Fruit fly (Drosophila melanogaster) whole organism, embryonic: Measurements from ENCODE around the gene dunk.
A peak's percentile ranks its signal among the peaks of the same experiment; 100 is the strongest.

Experiments used
- Abd-B ChIP-seq: fragments of 200-800 bp; sonication (Bioruptor generic); optimal IDR thresholded peaks from 2 replicates; lab custom pipeline; 2018; ENCODE audit warnings: missing biosample characterization, mild to moderate bottlenecking, missing genetic modification characterization, moderate library complexity
- BEAF-32 ChIP-seq: fragments of 200-800 bp; sonication (Bioruptor generic); optimal IDR thresholded peaks from 3 replicates; lab custom pipeline; 2017; ENCODE audit warnings: missing biosample characterization, missing genetic modification characterization, mild to moderate bottlenecking, moderate library complexity, missing genetic modification reagents
- Bgb ChIP-seq: fragments of 200-800 bp; sonication (Bioruptor generic); IDR thresholded peaks from 2 replicates; pipeline ENCODE4 v1.3.6; 2022; ENCODE audit warnings: missing biosample characterization, missing genetic modification characterization; ENCODE audit not compliant: partially characterized antibody
- C15 ChIP-seq: fragments of 200-800 bp; sonication (Bioruptor generic); IDR thresholded peaks from 3 replicates; pipeline ENCODE4 v1.3.6; 2022; ENCODE audit warnings: missing biosample characterization, missing genetic modification characterization
- CG10462 ChIP-seq: fragments of 200-800 bp; sonication (Bioruptor generic); optimal IDR thresholded peaks from 2 replicates; lab custom pipeline; 2016; ENCODE audit warnings: missing biosample characterization, missing genetic modification characterization
- CG11504 ChIP-seq: fragments of 200-800 bp; sonication (Bioruptor generic); optimal IDR thresholded peaks from 3 replicates; lab custom pipeline; 2019; ENCODE audit warnings: missing biosample characterization, mild to moderate bottlenecking, missing genetic modification characterization, moderate library complexity
- CG13424 ChIP-seq: fragments of 200-800 bp; sonication (Bioruptor generic); optimal IDR thresholded peaks from 2 replicates; lab custom pipeline; 2019; ENCODE audit warnings: missing biosample characterization, mild to moderate bottlenecking, missing genetic modification characterization, moderate library complexity
- CG14050 ChIP-seq: fragments of 200-800 bp; sonication (Bioruptor generic); IDR thresholded peaks from 3 replicates; pipeline ENCODE4 v1.3.6; 2022; ENCODE audit warnings: missing biosample characterization, missing genetic modification characterization
- CG14860 ChIP-seq: fragments of 200-800 bp; sonication (Bioruptor generic); IDR thresholded peaks from 3 replicates; pipeline ENCODE4 v1.3.6; 2022; ENCODE audit warnings: missing biosample characterization, missing genetic modification characterization; ENCODE audit not compliant: partially characterized antibody
- CG2875 ChIP-seq: fragments of 200-800 bp; sonication (Bioruptor generic); optimal IDR thresholded peaks from 2 replicates; lab custom pipeline; 2017; ENCODE audit warnings: missing biosample characterization, mild to moderate bottlenecking, missing genetic modification characterization, missing genetic modification reagents
- CG3407 ChIP-seq: fragments of 200-800 bp; sonication (Bioruptor generic); optimal IDR thresholded peaks from 2 replicates; lab custom pipeline; 2018; ENCODE audit warnings: missing biosample characterization, mild to moderate bottlenecking, missing genetic modification characterization
- CG34376 ChIP-seq: fragments of 200-800 bp; sonication (Bioruptor generic); optimal IDR thresholded peaks from 2 replicates; lab custom pipeline; 2018; ENCODE audit warnings: missing biosample characterization, mild to moderate bottlenecking, missing genetic modification characterization
- CG42726 ChIP-seq: fragments of 200-800 bp; sonication (Bioruptor generic); IDR thresholded peaks from 2 replicates; pipeline ENCODE4 v1.3.6; 2022; ENCODE audit warnings: missing biosample characterization, missing genetic modification characterization; ENCODE audit not compliant: partially characterized antibody
- CG4617 ChIP-seq: fragments of 200-800 bp; sonication (Bioruptor generic); optimal IDR thresholded peaks from 3 replicates; lab custom pipeline; 2016; ENCODE audit warnings: missing biosample characterization, missing genetic modification characterization, borderline replicate concordance
- CG5953 ChIP-seq: fragments of 200-800 bp; sonication (Bioruptor generic); IDR thresholded peaks from 2 replicates; pipeline ENCODE4 v1.3.6; 2022; ENCODE audit warnings: missing biosample characterization, missing genetic modification characterization
- CG6254 ChIP-seq: fragments of 200-800 bp; sonication (Bioruptor generic); optimal IDR thresholded peaks from 3 replicates; lab custom pipeline; 2017; ENCODE audit warnings: mild to moderate bottlenecking, missing biosample characterization, missing genetic modification reagents, missing genetic modification characterization
- Dll ChIP-seq: fragments of 200-800 bp; sonication (Bioruptor generic); IDR thresholded peaks from 4 replicates; pipeline ENCODE4 v1.3.6; 2022; ENCODE audit warnings: missing biosample characterization, missing genetic modification characterization; ENCODE audit not compliant: partially characterized antibody
- Doc3 ChIP-seq: fragments of 200-800 bp; sonication (Bioruptor generic); IDR thresholded peaks from 3 replicates; pipeline ENCODE4 v1.3.6; 2022; ENCODE audit warnings: missing biosample characterization, missing genetic modification characterization; ENCODE audit not compliant: partially characterized antibody
- Drgx ChIP-seq: fragments of 200-800 bp; sonication (Bioruptor generic); IDR thresholded peaks from 2 replicates; pipeline ENCODE4 v1.3.6; 2022; ENCODE audit warnings: missing biosample characterization, missing genetic modification characterization
- Fer2 ChIP-seq: fragments of 200-800 bp; sonication (Bioruptor generic); optimal IDR thresholded peaks from 2 replicates; lab custom pipeline; 2018; ENCODE audit warnings: missing biosample characterization, mild to moderate bottlenecking, missing genetic modification characterization, moderate library complexity
- H2.0 ChIP-seq: fragments of 200-800 bp; sonication (Bioruptor generic); IDR thresholded peaks from 2 replicates; pipeline ENCODE4 v1.3.6; 2022; ENCODE audit warnings: missing biosample characterization, missing genetic modification characterization
- HLH4C ChIP-seq: fragments of 200-800 bp; sonication (Bioruptor generic); IDR thresholded peaks from 3 replicates; pipeline ENCODE4 v1.3.6; 2022; ENCODE audit warnings: missing biosample characterization, missing genetic modification characterization; ENCODE audit not compliant: partially characterized antibody
- Jarid2 ChIP-seq: fragments of 200-800 bp; sonication (Bioruptor generic); optimal IDR thresholded peaks from 3 replicates; lab custom pipeline; 2017; ENCODE audit warnings: mild to moderate bottlenecking, missing biosample characterization, missing genetic modification reagents, missing genetic modification characterization
- MBD-R2 ChIP-seq: fragments of 200-800 bp; sonication (Bioruptor generic); IDR thresholded peaks from 2 replicates; pipeline ENCODE4 v1.3.6; 2022; ENCODE audit warnings: missing biosample characterization, missing genetic modification characterization
- MESR4 ChIP-seq: fragments of 200-800 bp; sonication (Bioruptor generic); optimal IDR thresholded peaks from 2 replicates; lab custom pipeline; 2018; ENCODE audit warnings: missing biosample characterization, mild to moderate bottlenecking, missing genetic modification characterization, moderate library complexity
- Opbp ChIP-seq: fragments of 200-800 bp; sonication (Bioruptor generic); IDR thresholded peaks from 3 replicates; pipeline ENCODE4 v1.3.6; 2022; ENCODE audit warnings: missing biosample characterization, missing genetic modification characterization; ENCODE audit not compliant: partially characterized antibody
- PHDP ChIP-seq: fragments of 200-800 bp; sonication (Bioruptor generic); optimal IDR thresholded peaks from 3 replicates; lab custom pipeline; 2018; ENCODE audit warnings: missing biosample characterization, mild to moderate bottlenecking, missing genetic modification characterization, moderate library complexity
- Poxn ChIP-seq: fragments of 200-800 bp; sonication (Bioruptor generic); IDR thresholded peaks from 2 replicates; pipeline ENCODE4 v1.3.6; 2022; ENCODE audit warnings: missing biosample characterization, missing genetic modification characterization
- Rfx ChIP-seq: fragments of 200-800 bp; sonication (Bioruptor generic); IDR thresholded peaks from 2 replicates; pipeline ENCODE4 v1.3.6; 2022; ENCODE audit warnings: missing biosample characterization, missing genetic modification characterization
- Sry-δ ChIP-seq: fragments of 200-800 bp; sonication (Bioruptor generic); optimal IDR thresholded peaks from 2 replicates; lab custom pipeline; 2016; ENCODE audit warnings: missing biosample characterization, missing genetic modification characterization
- bbx ChIP-seq: fragments of 200-800 bp; sonication (Bioruptor generic); IDR thresholded peaks from 2 replicates; pipeline ENCODE4 v1.3.6; 2022; ENCODE audit warnings: missing biosample characterization, missing genetic modification characterization; ENCODE audit not compliant: partially characterized antibody
- chinmo ChIP-seq: fragments of 200-800 bp; sonication (Bioruptor generic); IDR thresholded peaks from 4 replicates; pipeline ENCODE4 v1.3.6; 2022; ENCODE audit warnings: missing biosample characterization, missing genetic modification characterization; ENCODE audit not compliant: partially characterized antibody
- crp ChIP-seq, 2 experiments: fragments of 200-800 bp; sonication (Bioruptor generic); optimal IDR thresholded peaks; 2 replicates in 1 of 2; 3 replicates in 1 of 2; lab custom pipeline; 2017; ENCODE audit warnings: missing biosample characterization in 2 of 2, missing genetic modification characterization in 2 of 2, mild to moderate bottlenecking in 1 of 2, moderate library complexity in 1 of 2
- da ChIP-seq: fragments of 200-800 bp; sonication (Bioruptor generic); optimal IDR thresholded peaks from 2 replicates; lab custom pipeline; 2016; ENCODE audit warnings: missing biosample characterization, missing genetic modification characterization
- danr ChIP-seq: fragments of 200-800 bp; sonication (Bioruptor generic); IDR thresholded peaks from 2 replicates; pipeline ENCODE4 v1.3.6; 2022; ENCODE audit warnings: missing biosample characterization, missing genetic modification characterization
- dysf ChIP-seq: fragments of 200-800 bp; sonication (Bioruptor generic); IDR thresholded peaks from 3 replicates; pipeline ENCODE4 v1.3.6; 2022; ENCODE audit warnings: missing biosample characterization, missing genetic modification characterization
- gem ChIP-seq: fragments of 200-800 bp; sonication (Bioruptor generic); optimal IDR thresholded peaks from 2 replicates; lab custom pipeline; 2019; ENCODE audit warnings: missing biosample characterization, mild to moderate bottlenecking, missing genetic modification characterization, moderate library complexity
- grn ChIP-seq: fragments of 200-800 bp; sonication (Bioruptor generic); optimal IDR thresholded peaks from 3 replicates; lab custom pipeline; 2017; ENCODE audit warnings: missing biosample characterization, missing genetic modification characterization
- gro ChIP-seq: fragments of 200-800 bp; sonication (Bioruptor generic); optimal IDR thresholded peaks from 2 replicates; lab custom pipeline; 2016; ENCODE audit warnings: missing biosample characterization, missing genetic modification characterization
- inv ChIP-seq: fragments of 200-800 bp; sonication (Bioruptor generic); IDR thresholded peaks from 2 replicates; pipeline ENCODE4 v1.3.6; 2022; ENCODE audit warnings: missing biosample characterization, missing genetic modification characterization; ENCODE audit not compliant: partially characterized antibody
- lab ChIP-seq: fragments of 200-800 bp; sonication (Bioruptor generic); optimal IDR thresholded peaks from 3 replicates; lab custom pipeline; 2017; ENCODE audit warnings: missing biosample characterization, missing genetic modification characterization, mild to moderate bottlenecking, moderate library complexity, missing genetic modification reagents
- lilli ChIP-seq: fragments of 200-800 bp; sonication (Bioruptor generic); optimal IDR thresholded peaks from 3 replicates; lab custom pipeline; 2016; ENCODE audit warnings: missing biosample characterization, missing genetic modification characterization
- nerfin-2 ChIP-seq: fragments of 200-800 bp; sonication (Bioruptor generic); IDR thresholded peaks from 2 replicates; pipeline ENCODE4 v1.3.6; 2022; ENCODE audit warnings: missing biosample characterization, missing genetic modification characterization; ENCODE audit not compliant: partially characterized antibody
- sc ChIP-seq, 3 experiments: fragments of >200 bp in 2 of 3; fragments of 200-800 bp in 1 of 3; sonication (Bioruptor generic) in 1 of 3; optimal IDR thresholded peaks; 2 replicates in 2 of 3; 3 replicates in 1 of 3; lab custom pipeline; 2017; ENCODE audit warnings: mild to moderate bottlenecking in 1 of 3, missing biosample characterization in 1 of 3, missing genetic modification characterization in 1 of 3, missing genetic modification reagents in 1 of 3
- sd ChIP-seq: fragments of 200-800 bp; sonication (Bioruptor generic); optimal IDR thresholded peaks from 3 replicates; lab custom pipeline; 2018; ENCODE audit warnings: missing biosample characterization, mild to moderate bottlenecking, missing genetic modification characterization, moderate library complexity
- sima ChIP-seq: fragments of 200-800 bp; sonication (Bioruptor generic); optimal IDR thresholded peaks from 2 replicates; lab custom pipeline; 2016; ENCODE audit warnings: missing biosample characterization, missing genetic modification characterization
- trh ChIP-seq: fragments of 200-800 bp; sonication (Bioruptor generic); optimal IDR thresholded peaks from 2 replicates; lab custom pipeline; 2016; ENCODE audit warnings: missing biosample characterization, missing genetic modification characterization
- zfh2 ChIP-seq: fragments of 200-800 bp; sonication (Bioruptor generic); optimal IDR thresholded peaks from 2 replicates; lab custom pipeline; 2016; ENCODE audit warnings: missing biosample characterization, missing genetic modification characterization

Gene dunk

DNA sequence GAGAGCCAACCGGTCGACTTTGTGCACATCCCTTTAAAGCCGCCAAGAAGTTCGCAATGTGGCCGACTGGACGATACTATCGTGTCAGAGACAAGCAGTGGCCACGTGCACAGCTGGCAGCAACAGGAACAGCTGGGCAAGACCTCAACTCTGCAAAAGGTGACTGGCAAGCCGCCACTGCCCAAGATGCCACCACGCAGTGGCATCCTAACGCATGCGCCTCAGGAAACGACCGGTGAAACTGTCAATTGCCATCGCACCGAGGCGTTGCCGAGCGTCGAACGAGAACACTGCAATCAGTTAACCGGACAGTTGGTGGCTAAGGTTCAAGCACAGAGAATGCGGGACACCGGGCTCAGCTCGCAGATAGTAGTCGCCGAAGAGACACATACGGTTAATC, 5.2 kb upstream of the dunk start (continued):
- no peak for TF ChIP-seq PHDP
- TF ChIP-seq Opbp (GFP tag; lab: Robert Waterston, UW), result no peak
- no peak for TF ChIP-seq C15 (GFP tag; lab: Robert Waterston, UW)
- TF ChIP-seq Dll, result peak; percentile 59; the same call in 3 of the 4 replicates
- TF ChIP-seq CG13424 (tag; lab: Kevin White, UChicago), result no peak
- no peak for TF ChIP-seq lab (GFP tag; lab: Kevin White, UChicago)
- TF ChIP-seq CG14050 (GFP tag; lab: Robert Waterston, UW), result no peak
- TF ChIP-seq CG6254 (GFP tag; lab: Kevin White, UChicago), result no peak
- TF ChIP-seq Fer2, result no peak
- peak; percentile 28 for TF ChIP-seq Sry-δ (GFP tag; lab: Kevin White, UChicago)
- TF ChIP-seq sima (GFP tag; lab: Kevin White, UChicago), result no peak
- TF ChIP-seq CG42726, result no peak
- TF ChIP-seq Rfx (GFP tag; lab: Robert Waterston, UW), result no peak
- no peak for TF ChIP-seq gro (GFP tag; lab: Kevin White, UChicago)
- no peak for TF ChIP-seq Jarid2 (GFP tag; lab: Kevin White, UChicago)
- TF ChIP-seq gem (tag; lab: Kevin White, UChicago), result no peak
- 0 out of 2 replicates have a peak, but pooled peaks have one; percentile 19 for TF ChIP-seq MBD-R2
- no peak for TF ChIP-seq CG34376
- TF ChIP-seq nerfin-2 (GFP tag; lab: Robert Waterston, UW), result 0 out of 2 replicates have a peak, but pooled peaks have one; percentile 22
- TF ChIP-seq chinmo, result no peak
- TF ChIP-seq Drgx, result no peak
- TF ChIP-seq bbx (GFP tag; lab: Robert Waterston, UW), result peak; percentile 26; the same call in 1 of the 2 replicates
- TF ChIP-seq CG3407 (GFP tag; lab: Kevin White, UChicago), result no peak
- TF ChIP-seq crp (GFP tag; optimal IDR thresholded peaks at IDR 0.05; lab: Kevin White, UChicago), result peak in 1 of 2 experiments; percentile 80
- no peak for TF ChIP-seq zfh2
- TF ChIP-seq da, result no peak
- no peak for TF ChIP-seq lilli (GFP tag; lab: Kevin White, UChicago)
- TF ChIP-seq trh (GFP tag; lab: Kevin White, UChicago), result no peak
- no peak for TF ChIP-seq CG5953 (GFP tag; lab: Robert Waterston, UW)
- TF ChIP-seq Abd-B, result no peak
- TF ChIP-seq Doc3, result peak; percentile 48; the same call in 2 of the 3 replicates
- no peak for TF ChIP-seq H2.0 (GFP tag; lab: Robert Waterston, UW)
- no peak for TF ChIP-seq CG10462 (GFP tag; lab: Kevin White, UChicago)
- no peak for TF ChIP-seq MESR4
- TF ChIP-seq HLH4C, result peak; percentile 49; the same call in 2 of the 3 replicates
- TF ChIP-seq grn (GFP tag; lab: Kevin White, UChicago), result no peak
- TF ChIP-seq CG4617 (GFP tag; lab: Kevin White, UChicago), result no peak
- peak; percentile 50; the same call in 1 of the 2 replicates for TF ChIP-seq Bgb (GFP tag; lab: Robert Waterston, UW)
- TF ChIP-seq dysf (GFP tag; lab: Robert Waterston, UW), result no peak
- TF ChIP-seq danr (GFP tag; lab: Robert Waterston, UW), result no peak
- TF ChIP-seq CG2875 (GFP tag; lab: Kevin White, UChicago), result no peak
- peak; percentile 42; the same call in 1 of the 2 replicates for TF ChIP-seq inv (GFP tag; lab: Robert Waterston, UW)
- TF ChIP-seq sd (tag; lab: Kevin White, UChicago), result no peak
- peak; percentile 62 for TF ChIP-seq BEAF-32 (GFP tag; lab: Kevin White, UChicago)
- TF ChIP-seq CG14860 (GFP tag; lab: Robert Waterston, UW), result 0 out of 3 replicates have a peak, but pooled peaks have one; percentile 30
- no peak for TF ChIP-seq Poxn (GFP tag; lab: Robert Waterston, UW)
- TF ChIP-seq sc (optimal IDR thresholded peaks at IDR 0.05; lab: Kevin White, UChicago), result no peak
- no peak for TF ChIP-seq sc (GFP tag; optimal IDR thresholded peaks at IDR 0.05; lab: Kevin White, UChicago)
- no peak for TF ChIP-seq CG11504 (tag; lab: Kevin White, UChicago)
